Worm (Caenorhabditis elegans) whole organism, young adult: Measurements from ENCODE around the gene EEED8.13.
A peak's percentile ranks its signal among the peaks of the same experiment; 100 is the strongest.

Source experiments
- B0035.1 ChIP-seq: sonication (generic microtip); optimal IDR thresholded peaks from 2 replicates; lab custom pipeline; 2016; ENCODE audit warnings: missing genetic modification characterization, mild to moderate bottlenecking, missing compliant biosample characterization, missing genotype, missing genetic modification reagents
- C17E4.6 ChIP-seq: fragments of 200-800 bp; sonication (Bioruptor generic); IDR thresholded peaks from 2 replicates; pipeline ENCODE4 v1.3.6; 2022; ENCODE audit warnings: missing genetic modification reagents, missing genetic modification characterization, missing compliant biosample characterization
- F10E7.11 ChIP-seq: sonication (generic microtip); optimal IDR thresholded peaks from 2 replicates; lab custom pipeline; 2017; ENCODE audit warnings: mild to moderate bottlenecking, missing genetic modification characterization, moderate library complexity, missing compliant biosample characterization
- F33H1.4 ChIP-seq: fragments of 200-800 bp; sonication (Bioruptor generic); IDR thresholded peaks from 2 replicates; pipeline ENCODE4 v1.3.6; 2022; ENCODE audit warnings: missing genetic modification reagents, missing genetic modification characterization, missing compliant biosample characterization
- F37B4.10 ChIP-seq: fragments of 200-800 bp; sonication (Bioruptor generic); IDR thresholded peaks from 2 replicates; pipeline ENCODE4 v1.3.6; 2022; ENCODE audit warnings: missing genetic modification characterization, missing compliant biosample characterization
- F55B11.4 ChIP-seq: sonication (generic microtip); optimal IDR thresholded peaks from 2 replicates; lab custom pipeline; 2016; ENCODE audit warnings: missing compliant biosample characterization, missing genetic modification characterization, borderline replicate concordance; ENCODE audit not compliant: insufficient read depth
- T07F8.4 ChIP-seq: sonication (generic microtip); optimal IDR thresholded peaks from 2 replicates; lab custom pipeline; 2016; ENCODE audit warnings: mild to moderate bottlenecking, missing genetic modification characterization, moderate library complexity, missing compliant biosample characterization
- Y67H2A.10 ChIP-seq: fragments of 200-800 bp; sonication (Bioruptor generic); conservative IDR thresholded peaks from 2 replicates; pipeline ENCODE4 v1.3.6; 2022; ENCODE audit warnings: missing genetic modification reagents, missing genetic modification characterization, missing compliant biosample characterization
- Y79H2A.3 ChIP-seq: fragments of 200-800 bp; sonication (Bioruptor generic); conservative IDR thresholded peaks from 2 replicates; pipeline ENCODE4 v1.3.6; 2022; ENCODE audit warnings: missing genetic modification reagents, missing genetic modification characterization, missing compliant biosample characterization
- Y95B8A.8 ChIP-seq: fragments of 200-800 bp; sonication (Bioruptor generic); IDR thresholded peaks from 2 replicates; pipeline ENCODE4 v1.3.6; 2022; ENCODE audit warnings: missing genetic modification reagents, missing genetic modification characterization, missing compliant biosample characterization
- ZK185.1 ChIP-seq: sonication (generic microtip); optimal IDR thresholded peaks from 2 replicates; lab custom pipeline; 2016; ENCODE audit warnings: mild to moderate bottlenecking, missing genetic modification characterization, missing compliant biosample characterization; ENCODE audit not compliant: poor library complexity, severe bottlenecking
- ama-1 ChIP-seq, 3 experiments: fragments of 150-350 bp in 1 of 3; sonication (generic microtip) in 2 of 3; optimal IDR thresholded peaks; 2 replicates each; lab custom pipeline; 2014 to 2018; ENCODE audit warnings: missing biosample characterization in 2 of 3, missing genetic modification characterization in 2 of 3, missing genetic modification reagents in 2 of 3
- aptf-2 ChIP-seq: fragments of 200-800 bp; sonication (Bioruptor generic); conservative IDR thresholded peaks from 2 replicates; pipeline ENCODE4 v1.3.6; 2022; ENCODE audit warnings: missing genetic modification reagents, missing genetic modification characterization, missing compliant biosample characterization
- attf-3 ChIP-seq: fragments of 200-800 bp; sonication (Bioruptor generic); conservative IDR thresholded peaks from 2 replicates; pipeline ENCODE4 v1.3.6; 2022; ENCODE audit warnings: missing genetic modification reagents, missing genetic modification characterization, missing compliant biosample characterization
- attf-5 ChIP-seq: fragments of 200-800 bp; sonication (Bioruptor generic); optimal IDR thresholded peaks from 2 replicates; lab custom pipeline; 2018; ENCODE audit warnings: mild to moderate bottlenecking, missing genetic modification characterization, missing compliant biosample characterization
- ceh-91 ChIP-seq: fragments of 200-800 bp; sonication (Bioruptor generic); IDR thresholded peaks from 2 replicates; pipeline ENCODE4 v1.3.6; 2022; ENCODE audit warnings: missing genetic modification reagents, missing genetic modification characterization, missing compliant biosample characterization
- dpl-1 ChIP-seq: fragments of 150-350 bp; optimal IDR thresholded peaks from 2 replicates; lab custom pipeline; 2014; ENCODE audit warnings: missing biosample characterization, missing genetic modification reagents, missing genetic modification characterization
- let-607 ChIP-seq, 2 experiments: fragments of 200-800 bp in 1 of 2; sonication (Bioruptor generic) in 1 of 2; sonication (generic microtip) in 1 of 2; optimal IDR thresholded peaks; 2 replicates each; lab custom pipeline; 2016 to 2018; ENCODE audit warnings: mild to moderate bottlenecking in 2 of 2, missing compliant biosample characterization in 2 of 2, missing genetic modification characterization in 2 of 2, moderate library complexity in 2 of 2, missing genotype in 1 of 2
- lin-54 ChIP-seq: fragments of 200-800 bp; sonication (Bioruptor generic); optimal IDR thresholded peaks from 2 replicates; lab custom pipeline; 2018; ENCODE audit warnings: mild to moderate bottlenecking, missing genetic modification characterization, missing compliant biosample characterization
- lsl-1 ChIP-seq: fragments of 200-800 bp; sonication (Bioruptor generic); optimal IDR thresholded peaks from 2 replicates; lab custom pipeline; 2018; ENCODE audit warnings: mild to moderate bottlenecking, missing genetic modification characterization, moderate library complexity, missing compliant biosample characterization
- madf-10 ChIP-seq: sonication (generic microtip); optimal IDR thresholded peaks from 2 replicates; lab custom pipeline; 2016; ENCODE audit warnings: mild to moderate bottlenecking, missing genetic modification characterization, missing compliant biosample characterization
- madf-6 ChIP-seq: fragments of 200-800 bp; sonication (Bioruptor generic); IDR thresholded peaks from 2 replicates; pipeline ENCODE4 v1.3.6; 2022; ENCODE audit warnings: missing genetic modification reagents, missing genetic modification characterization, missing compliant biosample characterization
- madf-8 ChIP-seq: fragments of 200-800 bp; sonication (Bioruptor generic); conservative IDR thresholded peaks from 2 replicates; pipeline ENCODE4 v1.3.6; 2022; ENCODE audit warnings: missing genetic modification reagents, missing genetic modification characterization, missing compliant biosample characterization
- mes-4 ChIP-seq: sonication (generic microtip); optimal IDR thresholded peaks from 2 replicates; lab custom pipeline; 2016; ENCODE audit warnings: missing genotype, missing genetic modification characterization, missing compliant biosample characterization
- nfya-1 ChIP-seq: sonication (generic microtip); optimal IDR thresholded peaks from 2 replicates; lab custom pipeline; 2017; ENCODE audit warnings: antibody characterized with exemption, missing compliant biosample characterization, missing genetic modification characterization, borderline replicate concordance; ENCODE audit not compliant: insufficient read depth
- nfya-2 ChIP-seq: fragments of 200-800 bp; sonication (Bioruptor generic); IDR thresholded peaks from 2 replicates; pipeline ENCODE4 v1.3.6; 2022; ENCODE audit warnings: missing genetic modification reagents, missing genetic modification characterization, missing compliant biosample characterization
- nhr-179 ChIP-seq: sonication (generic microtip); optimal IDR thresholded peaks from 2 replicates; lab custom pipeline; 2016; ENCODE audit warnings: mild to moderate bottlenecking, missing genetic modification characterization, missing compliant biosample characterization
- nhr-27 ChIP-seq: fragments of 200-800 bp; sonication (Bioruptor generic); optimal IDR thresholded peaks from 2 replicates; lab custom pipeline; 2018; ENCODE audit warnings: mild to moderate bottlenecking, missing genetic modification characterization, moderate library complexity, missing compliant biosample characterization
- nhr-90 ChIP-seq: sonication (generic microtip); optimal IDR thresholded peaks from 2 replicates; lab custom pipeline; 2016; ENCODE audit warnings: missing genotype, mild to moderate bottlenecking, missing genetic modification characterization, missing compliant biosample characterization
- sea-2 ChIP-seq: fragments of 200-800 bp; sonication (Bioruptor generic); IDR thresholded peaks from 2 replicates; pipeline ENCODE4 v1.3.6; 2022; ENCODE audit warnings: missing genetic modification characterization, missing compliant biosample characterization
- snpc-1.3 ChIP-seq: sonication (generic microtip); optimal IDR thresholded peaks from 2 replicates; lab custom pipeline; 2017; ENCODE audit warnings: missing genetic modification characterization, mild to moderate bottlenecking, missing compliant biosample characterization, antibody characterized with exemption, moderate library complexity, missing genotype, missing genetic modification reagents; ENCODE audit not compliant: insufficient read depth
- unc-130 ChIP-seq: sonication (generic microtip); optimal IDR thresholded peaks from 2 replicates; lab custom pipeline; 2016; ENCODE audit warnings: missing genetic modification reagents, missing genetic modification characterization, missing compliant biosample characterization
- xnd-1 ChIP-seq: sonication (generic microtip); optimal IDR thresholded peaks from 2 replicates; lab custom pipeline; 2016; ENCODE audit warnings: missing genotype, missing genetic modification reagents, missing genetic modification characterization, missing compliant biosample characterization
- ztf-25 ChIP-seq: fragments of 200-800 bp; sonication (Bioruptor generic); IDR thresholded peaks from 2 replicates; pipeline ENCODE4 v1.3.6; 2022; ENCODE audit warnings: missing genetic modification reagents, missing genetic modification characterization, missing compliant biosample characterization

Gene EEED8.13

ce11 chrII:5417905-5418304 is 5.5 kb upstream of the EEED8.13 start:
- TF ChIP-seq F10E7.11 (tag; lab: Kevin White, UChicago) (no peak), attf-3 (GFP tag; lab: Robert Waterston, UW) (no peak), B0035.1 (tag; lab: Kevin White, UChicago) (no peak), let-607 (tag; optimal IDR thresholded peaks at IDR 0.05; lab: Kevin White, UChicago) (no peak), C17E4.6 (GFP tag; lab: Robert Waterston, UW) (no peak), Y67H2A.10 (GFP tag; lab: Robert Waterston, UW) (no peak), F33H1.4 (GFP tag; lab: Robert Waterston, UW) (no peak), nhr-179 (tag; lab: Kevin White, UChicago) (no peak), F55B11.4 (tag; lab: Kevin White, UChicago) (no peak)

ce11 chrII:5416204-5416764 is 3.9 kb upstream of the EEED8.13 start, which contains the start of gene EEED8.2:
TSS of gene EEED8.2 (plus strand) at chrII:5416714.
- TF ChIP-seq ztf-25 (no peak), aptf-2 (GFP tag; lab: Robert Waterston, UW) (no peak), nhr-27 (tag; lab: Kevin White, UChicago) (no peak), sea-2 (no peak), F37B4.10 (GFP tag; lab: Robert Waterston, UW) (no peak), F55B11.4 (tag; lab: Kevin White, UChicago) (no peak), unc-130 (GFP tag; lab: Kevin White, UChicago) (no peak), nhr-179 (tag; lab: Kevin White, UChicago) (no peak), dpl-1 (no peak), ama-1 (optimal IDR thresholded peaks at IDR 0.05; lab: Kevin White, UChicago) (no peak), ama-1 (GFP tag; optimal IDR thresholded peaks at IDR 0.05; lab: Kevin White, UChicago) (no peak), Y95B8A.8 (GFP tag; lab: Robert Waterston, UW) (no peak), T07F8.4 (no peak), nfya-1 (tag; lab: Kevin White, UChicago) (no peak), madf-8 (no peak), ZK185.1 (tag; lab: Kevin White, UChicago) (no peak), nhr-90 (tag; lab: Kevin White, UChicago) (no peak), mes-4 (tag; lab: Kevin White, UChicago) (no peak), let-607 (tag; optimal IDR thresholded peaks at IDR 0.05; lab: Kevin White, UChicago) (no peak)

- TF ChIP-seq xnd-1 (tag; lab: Kevin White, UChicago), result peak; percentile 80
- TF ChIP-seq Y79H2A.3 (GFP tag; lab: Robert Waterston, UW), result no peak
- TF ChIP-seq madf-10 (tag; lab: Kevin White, UChicago), result no peak
- TF ChIP-seq madf-6 (GFP tag; lab: Robert Waterston, UW), result peak; percentile 80
- peak; percentile 0 for TF ChIP-seq snpc-1.3 (tag; lab: Kevin White, UChicago)
- peak; percentile 13 for TF ChIP-seq lin-54 (GFP tag; lab: Kevin White, UChicago)
- TF ChIP-seq ZK185.1 (tag; lab: Kevin White, UChicago), result no peak
- no peak for TF ChIP-seq nfya-2
- TF ChIP-seq lsl-1, result peak; percentile 90
- peak; percentile 61 for TF ChIP-seq madf-8
- peak; percentile 85 for TF ChIP-seq F33H1.4 (GFP tag; lab: Robert Waterston, UW)
- no peak for TF ChIP-seq ceh-91 (GFP tag; lab: Robert Waterston, UW)
- no peak for TF ChIP-seq attf-5 (GFP tag; lab: Kevin White, UChicago)
Measured at ce11 chrII:5414040-5414439, 1.7 kb upstream of the EEED8.13 start, which contains the start of the genes EEED8.14 and EEED8.3. TSS of gene EEED8.14 (minus strand) at chrII:5414052. TSS of gene EEED8.3 (plus strand) at chrII:5414276.
